Worm (Caenorhabditis elegans): ENCODE results near the gene oga-1.

oga-1 gene

DNA sequence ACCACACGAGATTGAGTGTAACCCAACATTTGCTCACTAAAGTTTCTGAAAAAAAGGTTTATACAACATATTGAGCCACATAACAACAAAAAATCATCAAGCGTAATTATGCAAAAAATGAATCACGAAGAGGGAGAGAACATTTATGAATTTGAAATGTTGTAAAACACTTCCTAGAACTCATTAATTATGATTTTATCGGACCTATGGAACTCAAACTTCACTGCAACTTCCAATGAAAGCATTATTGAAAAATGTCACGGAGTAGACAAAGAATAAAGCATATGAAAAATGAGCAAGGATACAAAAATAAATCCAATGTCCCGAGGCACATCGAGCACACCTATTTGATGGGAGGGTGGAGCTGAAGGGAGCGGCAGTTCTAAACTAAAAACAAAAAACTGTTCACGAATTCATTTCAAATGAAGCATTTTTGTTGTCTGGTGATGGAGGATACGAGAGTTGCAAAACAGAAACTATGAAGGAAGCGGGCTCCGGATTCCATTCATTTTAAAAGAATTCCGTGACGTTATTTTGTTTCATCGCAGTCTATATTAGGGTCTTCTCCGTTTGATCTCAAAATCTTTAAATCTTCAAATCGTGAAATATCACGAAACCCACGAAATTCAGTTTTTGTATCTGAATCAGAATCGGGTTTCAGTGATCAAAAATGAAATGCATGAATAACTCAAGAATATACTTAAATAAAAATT lies 2.8 kb upstream of the oga-1 start, which contains the start of gene flp-20:
Gene flp-20, minus strand, starts transcription at position 51 of the 713 bp plus-strand sequence.
- TF ChIP-seq ces-1 (GFP tag; optimal IDR thresholded peaks at IDR 0.05) (no peak), nhr-90 (tag; optimal IDR thresholded peaks at IDR 0.05; ENCODE audit: poor library complexity) (no peak), skn-1 (tag; optimal IDR thresholded peaks at IDR 0.05) (no peak), nhr-77 (tag; optimal IDR thresholded peaks at IDR 0.05) (no peak), ama-1 (optimal IDR thresholded peaks at IDR 0.05) (no peak), ceh-90 (tag; optimal IDR thresholded peaks at IDR 0.05) (no peak), unc-30 (tag; optimal IDR thresholded peaks at IDR 0.05) (no peak), dsc-1 (tag; optimal IDR thresholded peaks at IDR 0.05) (no peak), nhr-76 (tag; optimal IDR thresholded peaks at IDR 0.05) (no peak), pax-3 (tag; optimal IDR thresholded peaks at IDR 0.05) (no peak), vab-15 (tag; optimal IDR thresholded peaks at IDR 0.05) (no peak), egl-13 (tag; optimal IDR thresholded peaks at IDR 0.05) (no peak), hlh-17 (GFP tag; optimal IDR thresholded peaks at IDR 0.05; ENCODE audit: borderline replicate concordance) (no peak), nhr-84 (tag; optimal IDR thresholded peaks at IDR 0.05) (no peak), unc-98 (GFP tag; IDR thresholded peaks at IDR 0.05) (no peak), nhr-28 (tag; optimal IDR thresholded peaks at IDR 0.05) (no peak), zip-4 (GFP tag; optimal IDR thresholded peaks at IDR 0.05) (no peak), nhr-11 (tag; optimal IDR thresholded peaks at IDR 0.05) (no peak)

- TF ChIP-seq efl-1 (optimal IDR thresholded peaks at IDR 0.05) (no peak), efl-1 (GFP tag; optimal IDR thresholded peaks at IDR 0.05 in 1 of 2) (peak in 1 of 2 experiments; percentile 52), lir-3 (tag; optimal IDR thresholded peaks at IDR 0.05; ENCODE audit: poor library complexity) (no peak)
Measured at ce11 chrX:9338375-9338774, 8.9 kb downstream of the oga-1 start, which contains the start of gene apa-2. TSS of gene apa-2 (plus strand) at chrX:9338675.

DNA sequence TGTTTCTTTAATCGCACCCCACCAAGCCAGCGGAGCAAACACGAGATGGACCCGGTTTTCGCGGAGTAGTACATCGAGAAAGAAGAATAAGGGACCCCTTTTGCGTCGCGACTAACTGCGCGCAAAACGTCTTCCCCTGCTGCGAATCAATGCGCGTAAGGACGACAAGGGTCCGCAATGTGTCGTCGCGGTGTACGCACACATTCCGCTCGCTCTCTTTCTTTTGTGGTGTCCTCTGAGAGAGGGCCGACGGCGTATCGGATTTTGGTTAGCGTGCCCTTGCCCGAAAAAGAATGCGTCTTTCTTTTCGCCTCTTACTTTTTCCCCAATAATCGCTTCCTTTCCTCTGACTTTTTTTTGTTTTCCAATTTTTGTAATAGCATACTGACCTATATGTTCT lies 9.4 kb downstream of the oga-1 start:
- TF ChIP-seq lin-14 (GFP tag; optimal IDR thresholded peaks at IDR 0.05) (peak; percentile 90), sox-4 (tag; optimal IDR thresholded peaks at IDR 0.05) (no peak), unc-98 (GFP tag; IDR thresholded peaks at IDR 0.05) (no peak), unc-130 (tag; optimal IDR thresholded peaks at IDR 0.05) (no peak), fkh-8 (tag; optimal IDR thresholded peaks at IDR 0.05) (peak; percentile 68), lin-35 (GFP tag; optimal IDR thresholded peaks at IDR 0.05) (peak; percentile 43 to 48), lir-3 (tag; optimal IDR thresholded peaks at IDR 0.05; ENCODE audit: poor library complexity) (no peak), ets-5 (GFP tag; IDR thresholded peaks at IDR 0.05) (no peak), mdl-1 (tag; optimal IDR thresholded peaks at IDR 0.05) (peak in 1 of 2 experiments; percentile 51), pax-3 (tag; optimal IDR thresholded peaks at IDR 0.05) (no peak), unc-86 (tag; optimal IDR thresholded peaks at IDR 0.05) (peak; percentile 65), C16A3.4 (tag; optimal IDR thresholded peaks at IDR 0.05) (peak; percentile 64), nhr-19 (GFP tag; conservative IDR thresholded peaks at IDR 0.05) (peak; percentile 47; the same call in 1 of the 2 replicates), efl-1 (optimal IDR thresholded peaks at IDR 0.05) (peak; percentile 35 to 56), efl-1 (GFP tag; optimal IDR thresholded peaks at IDR 0.05 in 1 of 2) (peak; percentile 32 to 61), elt-3 (tag; optimal IDR thresholded peaks at IDR 0.05) (peak in 1 of 6 experiments; percentile 19), elt-2 (tag; optimal IDR thresholded peaks at IDR 0.05) (no peak), ceh-88 (GFP tag; IDR thresholded peaks at IDR 0.05) (no peak), ces-1 (GFP tag; optimal IDR thresholded peaks at IDR 0.05) (no peak), hlh-4 (tag; optimal IDR thresholded peaks at IDR 0.05) (no peak), unc-62 (GFP tag; optimal IDR thresholded peaks at IDR 0.05) (no peak), ztf-11 (tag; optimal IDR thresholded peaks at IDR 0.05) (no peak), nhr-76 (tag; optimal IDR thresholded peaks at IDR 0.05) (no peak), nhr-20 (tag; optimal IDR thresholded peaks at IDR 0.05) (peak; percentile 51), egl-13 (tag; optimal IDR thresholded peaks at IDR 0.05) (peak; percentile 14), ama-1 (optimal IDR thresholded peaks at IDR 0.05) (no peak), nhr-77 (tag; optimal IDR thresholded peaks at IDR 0.05) (peak; percentile 32), zip-4 (GFP tag; optimal IDR thresholded peaks at IDR 0.05) (no peak), dpl-1 (GFP tag; optimal IDR thresholded peaks at IDR 0.05) (peak in 2 of 3 experiments; percentile 13 to 33), tlp-1 (tag; optimal IDR thresholded peaks at IDR 0.05) (no peak), unc-30 (tag; optimal IDR thresholded peaks at IDR 0.05) (no peak), mep-1 (tag; optimal IDR thresholded peaks at IDR 0.05) (peak; percentile 73), sptf-1 (tag; optimal IDR thresholded peaks at IDR 0.05) (no peak), skn-1 (tag; optimal IDR thresholded peaks at IDR 0.05) (no peak), alr-1 (tag; optimal IDR thresholded peaks at IDR 0.05; ENCODE audit: borderline replicate concordance) (no peak), fos-1 (tag; optimal IDR thresholded peaks at IDR 0.05) (peak; percentile 41), dsc-1 (tag; optimal IDR thresholded peaks at IDR 0.05) (no peak), sup-37 (GFP tag; optimal IDR thresholded peaks at IDR 0.05) (no peak), nhr-90 (tag; optimal IDR thresholded peaks at IDR 0.05; ENCODE audit: poor library complexity) (peak; percentile 4)

Data from whole organism, L1 larva.